Worm (Caenorhabditis elegans) whole organism, L3 larva: ENCODE results near the gene F02A9.7.

ENCODE experiments used
- ZK546.5 ChIP-seq: sonication (generic microtip); optimal IDR thresholded peaks from 2 replicates; lab custom pipeline; 2017; ENCODE audit warnings: missing biosample characterization, missing genetic modification characterization
- aly-2 ChIP-seq: fragments of 150-350 bp; optimal IDR thresholded peaks from 2 replicates; lab custom pipeline; 2014; ENCODE audit warnings: missing biosample characterization, missing genetic modification characterization
- ama-1 ChIP-seq: fragments of 150-350 bp; optimal IDR thresholded peaks from 2 replicates; lab custom pipeline; 2018
- ceh-16 ChIP-seq: sonication (generic microtip); optimal IDR thresholded peaks from 2 replicates; lab custom pipeline; 2017; ENCODE audit warnings: missing biosample characterization, missing genetic modification characterization
- ceh-9 ChIP-seq: sonication (generic microtip); optimal IDR thresholded peaks from 2 replicates; lab custom pipeline; 2018; ENCODE audit warnings: missing biosample characterization, missing genetic modification characterization
- daf-12 ChIP-seq: fragments of 150-350 bp; optimal IDR thresholded peaks from 2 replicates; lab custom pipeline; 2014; ENCODE audit warnings: missing biosample characterization, missing genetic modification reagents, missing genetic modification characterization
- elt-1 ChIP-seq: fragments of 150-350 bp; optimal IDR thresholded peaks from 2 replicates; lab custom pipeline; 2014; ENCODE audit warnings: missing biosample characterization, missing genetic modification characterization
- elt-2 ChIP-seq: sonication (generic microtip); optimal IDR thresholded peaks from 2 replicates; lab custom pipeline; 2016; ENCODE audit warnings: missing genetic modification reagents, mild to moderate bottlenecking, missing genetic modification characterization, missing compliant biosample characterization
- elt-3 ChIP-seq, 3 experiments: fragments of 150-350 bp in 1 of 3; sonication (generic microtip) in 2 of 3; optimal IDR thresholded peaks; 2 replicates in 2 of 3; 4 replicates in 1 of 3; lab custom pipeline; 2014 to 2017; ENCODE audit warnings: missing biosample characterization in 3 of 3, missing genetic modification characterization in 3 of 3
- fkh-10 ChIP-seq: sonication (generic microtip); optimal IDR thresholded peaks from 2 replicates; lab custom pipeline; 2017; ENCODE audit warnings: missing biosample characterization, missing genetic modification reagents, missing genetic modification characterization
- fkh-2 ChIP-seq: fragments of 150-350 bp; optimal IDR thresholded peaks from 2 replicates; lab custom pipeline; 2014; ENCODE audit warnings: missing biosample characterization, missing genetic modification reagents, missing genetic modification characterization
- fos-1 ChIP-seq: fragments of 150-350 bp; optimal IDR thresholded peaks from 2 replicates; lab custom pipeline; 2014; ENCODE audit warnings: missing biosample characterization, missing genetic modification characterization
- hmg-11 ChIP-seq: sonication (generic microtip); optimal IDR thresholded peaks from 2 replicates; lab custom pipeline; 2016; ENCODE audit warnings: missing genetic modification characterization, missing compliant biosample characterization
- jun-1 ChIP-seq: fragments of 150-350 bp; optimal IDR thresholded peaks from 2 replicates; lab custom pipeline; 2014; ENCODE audit warnings: missing biosample characterization, missing genetic modification reagents, missing genetic modification characterization
- lin-15B ChIP-seq: fragments of 150-350 bp; optimal IDR thresholded peaks from 2 replicates; lab custom pipeline; 2014; ENCODE audit warnings: missing biosample characterization, missing genetic modification characterization
- lin-39 ChIP-seq: fragments of 150-350 bp; optimal IDR thresholded peaks from 2 replicates; lab custom pipeline; 2018; ENCODE audit warnings: missing biosample characterization, missing genetic modification reagents, missing genetic modification characterization
- lsy-12 ChIP-seq: sonication (generic microtip); optimal IDR thresholded peaks from 2 replicates; lab custom pipeline; 2016; ENCODE audit warnings: mild to moderate bottlenecking, missing genetic modification characterization, missing compliant biosample characterization
- mdl-1 ChIP-seq: fragments of 150-350 bp; optimal IDR thresholded peaks from 2 replicates; lab custom pipeline; 2014; ENCODE audit warnings: missing biosample characterization, missing genetic modification characterization
- mml-1 ChIP-seq: fragments of 150-350 bp; sonication (generic microtip); optimal IDR thresholded peaks from 3 replicates; lab custom pipeline; 2014; ENCODE audit warnings: missing biosample characterization, missing genetic modification characterization
- nfya-1 ChIP-seq: sonication (generic microtip); optimal IDR thresholded peaks from 2 replicates; lab custom pipeline; 2017; ENCODE audit warnings: missing genetic modification characterization, mild to moderate bottlenecking, missing compliant biosample characterization, antibody characterized with exemption, moderate library complexity; ENCODE audit not compliant: insufficient read depth
- nhr-11 ChIP-seq: fragments of 150-350 bp; optimal IDR thresholded peaks from 2 replicates; lab custom pipeline; 2014; ENCODE audit warnings: missing biosample characterization, missing genetic modification characterization
- nhr-12 ChIP-seq: fragments of 150-350 bp; optimal IDR thresholded peaks from 2 replicates; lab custom pipeline; 2014; ENCODE audit warnings: missing biosample characterization, missing genetic modification characterization
- nhr-23 ChIP-seq: fragments of 150-350 bp; optimal IDR thresholded peaks from 2 replicates; lab custom pipeline; 2014; ENCODE audit warnings: missing biosample characterization, missing genetic modification reagents, missing genetic modification characterization
- nhr-237 ChIP-seq: fragments of 150-350 bp; optimal IDR thresholded peaks from 2 replicates; lab custom pipeline; 2014; ENCODE audit warnings: missing biosample characterization, missing genetic modification characterization
- nhr-25 ChIP-seq: sonication (generic microtip); optimal IDR thresholded peaks from 2 replicates; lab custom pipeline; 2017; ENCODE audit warnings: missing biosample characterization, missing genetic modification characterization
- nhr-28 ChIP-seq: fragments of 150-350 bp; optimal IDR thresholded peaks from 2 replicates; lab custom pipeline; 2014; ENCODE audit warnings: missing biosample characterization, missing genetic modification characterization
- nhr-43 ChIP-seq: sonication (generic microtip); optimal IDR thresholded peaks from 2 replicates; lab custom pipeline; 2016; ENCODE audit warnings: mild to moderate bottlenecking, missing genetic modification characterization, missing compliant biosample characterization; ENCODE audit not compliant: poor library complexity, severe bottlenecking
- nhr-76 ChIP-seq: fragments of 150-350 bp; sonication (generic microtip); optimal IDR thresholded peaks from 5 replicates; lab custom pipeline; 2014; ENCODE audit warnings: missing biosample characterization, missing genetic modification characterization
- nhr-77 ChIP-seq: fragments of 150-350 bp; optimal IDR thresholded peaks from 2 replicates; lab custom pipeline; 2014; ENCODE audit warnings: missing biosample characterization, missing genetic modification characterization
- pha-4 ChIP-seq: fragments of 150-350 bp; optimal IDR thresholded peaks from 2 replicates; lab custom pipeline; 2014; ENCODE audit warnings: missing biosample characterization, missing genetic modification reagents, missing genetic modification characterization
- pqm-1 ChIP-seq: fragments of 150-350 bp; optimal IDR thresholded peaks from 2 replicates; lab custom pipeline; 2017; ENCODE audit warnings: missing biosample characterization, missing genetic modification characterization, inconsistent platforms
- sea-2 ChIP-seq: fragments of 150-350 bp; sonication (generic microtip); optimal IDR thresholded peaks from 4 replicates; lab custom pipeline; 2014; ENCODE audit warnings: missing biosample characterization, missing genetic modification reagents, missing genetic modification characterization
- skn-1 ChIP-seq: fragments of 150-350 bp; optimal IDR thresholded peaks from 2 replicates; lab custom pipeline; 2014; ENCODE audit warnings: missing biosample characterization, missing genetic modification characterization
- snpc-4 ChIP-seq: fragments of 150-350 bp; optimal IDR thresholded peaks from 2 replicates; lab custom pipeline; 2014; ENCODE audit warnings: missing biosample characterization, missing genetic modification characterization
- tbx-2 ChIP-seq: sonication (generic microtip); optimal IDR thresholded peaks from 2 replicates; lab custom pipeline; 2016; ENCODE audit warnings: mild to moderate bottlenecking, missing genetic modification characterization, missing compliant biosample characterization
- unc-39 ChIP-seq: sonication (generic microtip); optimal IDR thresholded peaks from 4 replicates; lab custom pipeline; 2017; ENCODE audit warnings: missing biosample characterization, missing genetic modification characterization
- unc-62 ChIP-seq: fragments of 150-350 bp; sonication (generic microtip); optimal IDR thresholded peaks from 4 replicates; lab custom pipeline; 2014; ENCODE audit warnings: missing biosample characterization, missing genetic modification reagents, missing genetic modification characterization
- zag-1 ChIP-seq: fragments of 150-350 bp; optimal IDR thresholded peaks from 2 replicates; lab custom pipeline; 2014; ENCODE audit warnings: missing biosample characterization, missing genetic modification characterization
- ztf-11 ChIP-seq: fragments of 150-350 bp; optimal IDR thresholded peaks from 2 replicates; lab custom pipeline; 2014; ENCODE audit warnings: missing biosample characterization, missing genetic modification characterization
- ztf-4 ChIP-seq: fragments of 150-350 bp; optimal IDR thresholded peaks from 2 replicates; lab custom pipeline; 2014; ENCODE audit warnings: missing biosample characterization, missing genetic modification characterization

The F02A9.7 gene

DNA sequence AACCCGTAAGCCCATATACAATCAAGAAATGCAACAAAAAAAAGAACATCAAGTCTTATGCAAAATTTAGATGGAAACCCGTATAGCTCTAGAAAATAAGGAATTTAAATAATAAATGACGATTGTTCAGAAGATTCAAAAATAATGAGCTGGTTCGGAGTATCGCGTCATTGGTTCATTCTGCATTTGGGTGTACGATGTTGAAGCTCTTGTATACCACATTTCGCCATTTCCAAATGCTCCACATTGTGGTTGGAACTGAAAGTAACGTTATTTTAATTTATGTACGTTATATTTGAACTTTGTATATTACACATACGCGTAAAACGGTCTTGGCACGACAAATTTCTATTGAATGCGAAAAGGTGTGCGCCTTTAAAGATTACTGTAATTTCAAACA is 15.2 kb downstream of the F02A9.7 start:
- TF ChIP-seq nhr-23 (tag; lab: Kevin White, UChicago) (no peak), ztf-11 (tag; lab: Kevin White, UChicago) (no peak), fos-1 (peak; percentile 38), ama-1 (lab: Kevin White, UChicago) (peak; percentile 17), skn-1 (tag; lab: Kevin White, UChicago) (no peak), nfya-1 (tag; lab: Kevin White, UChicago) (no peak), unc-62 (GFP tag; lab: Kevin White, UChicago) (no peak), fkh-10 (GFP tag; lab: Kevin White, UChicago) (no peak), nhr-77 (tag; lab: Kevin White, UChicago) (peak; percentile 50), pha-4 (tag; lab: Kevin White, UChicago) (peak; percentile 3), elt-2 (tag; lab: Kevin White, UChicago) (peak; percentile 17), jun-1 (tag; lab: Kevin White, UChicago) (no peak), nhr-76 (tag; lab: Kevin White, UChicago) (no peak), daf-12 (tag; lab: Kevin White, UChicago) (no peak), ceh-16 (tag; lab: Kevin White, UChicago) (no peak), nhr-25 (tag; lab: Kevin White, UChicago) (no peak), nhr-28 (tag; lab: Kevin White, UChicago) (no peak)
- TF ChIP-seq, all 47 proteins: peak for 5

DNA sequence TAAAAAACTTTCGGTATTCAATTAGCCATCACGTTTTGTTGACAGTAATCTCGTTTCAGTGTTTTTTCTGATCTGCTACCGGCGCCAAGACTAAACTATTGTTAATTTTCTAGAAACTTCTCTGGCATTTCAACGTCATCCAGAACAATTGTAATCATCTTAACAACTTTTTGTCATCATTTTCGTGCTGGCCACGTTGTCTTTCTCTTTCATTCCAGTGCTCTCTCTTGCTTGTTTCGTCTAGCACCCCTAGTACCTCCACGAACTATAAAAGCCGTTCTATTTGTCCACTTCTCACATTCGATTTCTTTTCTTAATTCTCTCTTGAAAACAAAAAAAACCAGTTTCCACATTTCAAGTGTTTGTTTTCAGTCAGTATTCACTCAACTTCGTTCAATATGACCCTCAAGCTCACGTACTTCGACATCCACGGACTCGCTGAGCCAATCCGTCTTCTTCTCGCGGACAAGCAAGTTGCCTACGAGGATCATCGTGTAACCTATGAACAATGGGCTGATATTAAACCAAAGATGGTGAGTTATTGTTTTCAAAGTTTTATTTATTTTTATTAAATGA is 16.4 kb downstream of the F02A9.7 start, which contains the start of gene gst-1:
Gene gst-1 (plus strand): TSS at position 373 of the 576 bp plus-strand sequence.
- TF ChIP-seq fkh-2 (tag; lab: Kevin White, UChicago) (no peak), pha-4 (tag; lab: Kevin White, UChicago) (peak; percentile 66), ceh-9 (tag; lab: Kevin White, UChicago) (no peak), ama-1 (lab: Kevin White, UChicago) (peak; percentile 60), hmg-11 (peak; percentile 4), nhr-237 (tag; lab: Kevin White, UChicago) (no peak), lsy-12 (peak; percentile 11), unc-62 (GFP tag; lab: Kevin White, UChicago) (no peak), skn-1 (tag; lab: Kevin White, UChicago) (peak; percentile 94), daf-12 (tag; lab: Kevin White, UChicago) (no peak), nhr-76 (tag; lab: Kevin White, UChicago) (no peak), ceh-16 (tag; lab: Kevin White, UChicago) (no peak), jun-1 (tag; lab: Kevin White, UChicago) (no peak), pqm-1 (tag; lab: Kevin White, UChicago) (no peak), nhr-43 (tag; lab: Kevin White, UChicago) (no peak), nfya-1 (tag; lab: Kevin White, UChicago) (peak; percentile 38), nhr-12 (no peak), fkh-10 (GFP tag; lab: Kevin White, UChicago) (no peak), elt-2 (tag; lab: Kevin White, UChicago) (peak; percentile 65), ZK546.5 (no peak), unc-39 (tag; lab: Kevin White, UChicago) (no peak), ztf-11 (tag; lab: Kevin White, UChicago) (no peak), lin-39 (tag; lab: Kevin White, UChicago) (no peak)

DNA sequence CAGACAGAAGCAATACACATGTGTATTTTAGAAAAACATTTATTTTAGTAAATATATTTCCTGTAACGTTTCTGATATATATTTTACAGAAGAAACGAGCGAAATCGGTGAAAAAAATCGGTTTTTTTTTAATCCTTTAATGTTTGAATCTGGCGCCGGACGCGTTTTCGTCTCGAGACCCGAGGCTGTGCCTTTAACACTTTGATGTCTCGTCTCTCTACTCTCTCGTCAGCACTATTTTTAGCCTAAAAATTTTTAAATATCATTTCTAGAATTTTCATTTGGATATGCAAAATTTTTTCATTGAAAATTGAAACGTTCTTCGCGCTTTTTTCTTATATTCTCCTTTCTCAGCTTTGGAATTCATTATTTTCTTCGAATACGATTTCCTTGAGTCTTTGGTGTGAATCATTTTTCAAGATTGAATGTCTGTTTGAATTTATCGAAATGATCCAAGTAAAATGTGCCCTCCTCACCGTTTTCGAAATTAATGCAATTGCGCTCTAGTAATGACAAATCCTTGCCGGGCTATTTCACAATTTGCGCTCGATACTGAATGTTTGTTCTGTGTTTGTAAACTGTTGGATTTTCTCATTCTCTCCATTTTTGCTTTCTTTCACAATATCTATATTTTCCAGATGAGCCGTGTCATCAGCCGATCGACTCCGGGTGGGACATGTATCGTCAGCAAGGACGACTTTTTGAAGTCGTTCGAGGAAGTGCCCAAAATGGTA is 20.9 kb downstream of the F02A9.7 start, which contains the start of gene cls-2:
Gene cls-2 (plus strand): TSS at position 635 of the 734 bp plus-strand sequence.
- TF ChIP-seq nhr-23 (tag; lab: Kevin White, UChicago) (no peak), lin-15B (peak; percentile 29)

DNA sequence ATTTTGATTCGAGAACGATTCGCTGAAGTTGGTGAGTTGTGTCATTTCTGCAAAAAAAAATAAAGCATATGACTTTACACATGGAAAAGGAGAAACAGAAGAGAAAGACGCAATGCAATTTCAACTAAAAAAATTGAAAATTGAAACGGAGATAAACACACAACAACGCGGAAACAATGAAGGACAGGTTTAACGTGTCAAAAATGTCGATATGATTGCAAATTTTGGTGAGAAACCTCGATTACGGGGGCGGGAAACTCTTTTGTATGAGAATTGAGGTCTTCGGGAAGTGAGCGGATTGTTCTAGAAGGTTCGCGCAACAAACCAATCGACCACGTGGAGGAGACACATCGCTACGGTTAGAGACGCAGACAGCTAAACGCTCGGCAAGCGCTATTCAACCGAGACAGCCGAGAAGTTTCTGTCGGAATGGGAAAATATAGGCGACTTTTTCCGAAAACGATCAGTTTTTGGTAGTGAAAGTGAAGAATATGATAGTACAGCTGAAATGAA is 21.6 kb downstream of the F02A9.7 start, which contains the start of gene R107.5:
Gene R107.5 (minus strand): TSS at position 51 of the 513 bp plus-strand sequence.
- TF ChIP-seq snpc-4 (no peak), ama-1 (lab: Kevin White, UChicago) (peak; percentile 97), ztf-11 (tag; lab: Kevin White, UChicago) (no peak), zag-1 (tag; lab: Kevin White, UChicago) (no peak), pqm-1 (tag; lab: Kevin White, UChicago) (peak; percentile 26), nhr-76 (tag; lab: Kevin White, UChicago) (no peak), nhr-28 (tag; lab: Kevin White, UChicago) (no peak), nfya-1 (tag; lab: Kevin White, UChicago) (peak; percentile 96), ztf-4 (tag; lab: Kevin White, UChicago) (peak; percentile 27), hmg-11 (peak; percentile 82), mml-1 (tag; lab: Kevin White, UChicago) (peak; percentile 56), sea-2 (GFP tag; lab: Kevin White, UChicago) (peak; percentile 80), ceh-9 (tag; lab: Kevin White, UChicago) (no peak), nhr-77 (tag; lab: Kevin White, UChicago) (no peak), elt-2 (tag; lab: Kevin White, UChicago) (peak; percentile 67), elt-3 (tag; optimal IDR thresholded peaks at IDR 0.05; lab: Kevin White, UChicago) (peak; percentile 26 to 84 (median 75)), elt-1 (tag; lab: Kevin White, UChicago) (peak; percentile 16), nhr-237 (tag; lab: Kevin White, UChicago) (no peak), mdl-1 (peak; percentile 87), aly-2 (no peak), tbx-2 (tag; lab: Kevin White, UChicago) (peak; percentile 91), lin-15B (peak; percentile 79), fkh-2 (tag; lab: Kevin White, UChicago) (no peak), nhr-23 (tag; lab: Kevin White, UChicago) (peak; percentile 97), nhr-11 (no peak), ZK546.5 (no peak), nhr-25 (tag; lab: Kevin White, UChicago) (peak; percentile 99)
